Worm (Caenorhabditis elegans): ENCODE measurements around the gene npr-41.
A peak's percentile ranks its signal among the peaks of the same experiment; 100 is the strongest.

Gene npr-41

ce11 chrII:11534429-11535099, 24.1 kb downstream of the npr-41 start, which contains the start of gene Y62F5A.12:
Gene Y62F5A.12, minus strand, starts transcription at chrII:11534479.
- TF ChIP-seq ham-2 (GFP tag; optimal IDR thresholded peaks at IDR 0.05) (peak; percentile 26), ces-1 (GFP tag; optimal IDR thresholded peaks at IDR 0.05) (peak; percentile 61), mep-1 (tag; optimal IDR thresholded peaks at IDR 0.05) (peak; percentile 85), unc-120 (tag; optimal IDR thresholded peaks at IDR 0.05; ENCODE audit: poor library complexity, severe bottlenecking) (peak; percentile 79), hlh-1 (tag; optimal IDR thresholded peaks at IDR 0.05) (peak; percentile 7), pha-4 (tag; optimal IDR thresholded peaks at IDR 0.05) (peak; percentile 22), sptf-1 (tag; optimal IDR thresholded peaks at IDR 0.05) (peak; percentile 95), lin-32 (GFP tag; optimal IDR thresholded peaks at IDR 0.05) (peak; percentile 56), bed-3 (GFP tag; optimal IDR thresholded peaks at IDR 0.05) (peak; percentile 17), nhr-237 (tag; optimal IDR thresholded peaks at IDR 0.05) (peak; percentile 1), cnd-1 (tag; optimal IDR thresholded peaks at IDR 0.05) (peak; percentile 68), mls-2 (tag; optimal IDR thresholded peaks at IDR 0.05) (peak; percentile 52), drap-1 (GFP tag; optimal IDR thresholded peaks at IDR 0.05) (peak; percentile 57), tbx-8 (GFP tag; optimal IDR thresholded peaks at IDR 0.05) (peak; percentile 6), lsy-2 (tag; optimal IDR thresholded peaks at IDR 0.05) (peak; percentile 46), M03D4.4 (tag; optimal IDR thresholded peaks at IDR 0.05) (peak; percentile 49), lin-13 (tag; optimal IDR thresholded peaks at IDR 0.05) (peak; percentile 77)

ce11 chrII:11535429-11535828, 25.0 kb downstream of the npr-41 start:
- peak; percentile 82 for TF ChIP-seq nhr-2 (tag; optimal IDR thresholded peaks at IDR 0.05)
- TF ChIP-seq flh-1 (GFP tag; optimal IDR thresholded peaks at IDR 0.05): no peak
- peak; percentile 35 for TF ChIP-seq ces-1 (GFP tag; optimal IDR thresholded peaks at IDR 0.05)
- no peak for TF ChIP-seq elt-3 (tag; optimal IDR thresholded peaks at IDR 0.05)
- peak; percentile 22 for TF ChIP-seq ztf-11 (tag; optimal IDR thresholded peaks at IDR 0.05)
- TF ChIP-seq unc-120 (tag; optimal IDR thresholded peaks at IDR 0.05; ENCODE audit: poor library complexity, severe bottlenecking): no peak
- TF ChIP-seq mab-5 (tag; optimal IDR thresholded peaks at IDR 0.05): no peak
- peak; percentile 20 for TF ChIP-seq ceh-43 (GFP tag; optimal IDR thresholded peaks at IDR 0.05)
- TF ChIP-seq elt-1 (tag; optimal IDR thresholded peaks at IDR 0.05; ENCODE audit: borderline replicate concordance, insufficient read depth): no peak
- TF ChIP-seq unc-62 (GFP tag; optimal IDR thresholded peaks at IDR 0.05): peak; percentile 45
- no peak for TF ChIP-seq unc-39 (tag; optimal IDR thresholded peaks at IDR 0.05)
- no peak for TF ChIP-seq bed-3 (GFP tag; optimal IDR thresholded peaks at IDR 0.05)
- no peak for TF ChIP-seq ceh-83 (GFP tag; optimal IDR thresholded peaks at IDR 0.05)
- TF ChIP-seq mls-2 (tag; optimal IDR thresholded peaks at IDR 0.05): peak; percentile 73
- TF ChIP-seq nhr-12 (tag; optimal IDR thresholded peaks at IDR 0.05): no peak
- TF ChIP-seq nhr-237 (tag; optimal IDR thresholded peaks at IDR 0.05): no peak
- TF ChIP-seq nhr-28 (tag; optimal IDR thresholded peaks at IDR 0.05): no peak
- no peak for TF ChIP-seq hlh-1 (tag; optimal IDR thresholded peaks at IDR 0.05)
- TF ChIP-seq mep-1 (tag; optimal IDR thresholded peaks at IDR 0.05): no peak
- no peak for TF ChIP-seq pha-4 (tag; optimal IDR thresholded peaks at IDR 0.05)
- TF ChIP-seq ham-2 (GFP tag; optimal IDR thresholded peaks at IDR 0.05): no peak
- no peak for TF ChIP-seq nhr-76 (tag; optimal IDR thresholded peaks at IDR 0.05)
- no peak for TF ChIP-seq lin-32 (GFP tag; optimal IDR thresholded peaks at IDR 0.05)
- TF ChIP-seq blmp-1 (tag; optimal IDR thresholded peaks at IDR 0.05): no peak
- peak; percentile 66 for TF ChIP-seq cnd-1 (tag; optimal IDR thresholded peaks at IDR 0.05)
- peak; percentile 40 for TF ChIP-seq sem-2 (GFP tag; optimal IDR thresholded peaks at IDR 0.05)
- peak; percentile 41 for TF ChIP-seq ceh-39 (tag; optimal IDR thresholded peaks at IDR 0.05)
- TF ChIP-seq zip-8 (tag; optimal IDR thresholded peaks at IDR 0.05): no peak
- TF ChIP-seq lin-13 (tag; optimal IDR thresholded peaks at IDR 0.05): no peak
- TF ChIP-seq M03D4.4 (tag; optimal IDR thresholded peaks at IDR 0.05): no peak
- peak; percentile 76 for TF ChIP-seq sptf-1 (tag; optimal IDR thresholded peaks at IDR 0.05)
- TF ChIP-seq drap-1 (GFP tag; optimal IDR thresholded peaks at IDR 0.05): peak; percentile 61
- no peak for TF ChIP-seq tbx-8 (GFP tag; optimal IDR thresholded peaks at IDR 0.05)
- TF ChIP-seq snpc-4 (tag; optimal IDR thresholded peaks at IDR 0.05): no peak

ce11 chrII:11535924-11536323, 25.5 kb downstream of the npr-41 start:
- TF ChIP-seq ceh-43 (GFP tag; optimal IDR thresholded peaks at IDR 0.05) (no peak), nhr-237 (tag; optimal IDR thresholded peaks at IDR 0.05) (no peak), ztf-11 (tag; optimal IDR thresholded peaks at IDR 0.05) (no peak), zip-8 (tag; optimal IDR thresholded peaks at IDR 0.05) (peak; percentile 99), pha-4 (tag; optimal IDR thresholded peaks at IDR 0.05) (no peak), lin-13 (tag; optimal IDR thresholded peaks at IDR 0.05) (no peak), ceh-39 (tag; optimal IDR thresholded peaks at IDR 0.05) (no peak), unc-39 (tag; optimal IDR thresholded peaks at IDR 0.05) (no peak)
